Fruit fly (Drosophila melanogaster) whole organism, wandering third instar larva: ENCODE measurements around the gene Prosalpha6T.

Experiments
- fru ChIP-seq: fragments of 200-800 bp; sonication (Bioruptor generic); optimal IDR thresholded peaks from 3 replicates; lab custom pipeline; 2016; ENCODE audit warnings: missing biosample characterization, mild to moderate bottlenecking, missing genetic modification characterization
- rgr ChIP-seq: fragments of 200-800 bp; sonication (Bioruptor generic); optimal IDR thresholded peaks from 3 replicates; lab custom pipeline; 2016; ENCODE audit warnings: missing biosample characterization, mild to moderate bottlenecking, missing genetic modification characterization
- tai ChIP-seq: sonication (Bioruptor generic); optimal IDR thresholded peaks from 2 replicates; lab custom pipeline; 2016; ENCODE audit warnings: missing biosample characterization, missing genetic modification characterization

dm6 chr2L:13222225-13222648 lies 9.6 kb upstream of the Prosalpha6T start, which contains the start of the genes Ski6 and CG16812:
- no peak for TF ChIP-seq tai
- TF ChIP-seq rgr (GFP tag; lab: Kevin White, UChicago): no peak
- TF ChIP-seq fru (GFP tag; lab: Kevin White, UChicago): no peak
